Worm (Caenorhabditis elegans): ENCODE measurements around the gene K02A2.1.

DNA sequence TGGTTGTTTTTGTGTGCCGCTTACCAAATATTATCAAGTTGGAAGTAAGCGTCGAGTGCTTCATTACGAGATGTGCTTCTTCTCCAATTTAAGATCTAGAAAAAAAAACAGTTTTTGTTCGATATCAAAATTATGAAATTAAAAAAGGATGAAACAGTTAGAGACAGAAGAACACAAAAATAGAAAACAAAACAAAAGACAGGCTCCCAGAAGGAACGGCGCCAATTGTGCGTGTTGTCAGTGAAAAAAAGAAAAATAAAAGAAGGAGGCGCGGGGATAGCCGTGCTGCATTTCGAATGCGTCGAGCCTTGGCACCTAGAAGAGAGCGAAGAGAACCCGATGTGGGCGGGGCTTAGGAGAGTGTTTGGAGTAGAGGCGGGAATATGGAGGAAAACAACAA is 30.5 kb downstream of the K02A2.1 start, which contains the start of gene sro-1:
- TF ChIP-seq fos-1 (tag; optimal IDR thresholded peaks at IDR 0.05) (no peak), ztf-11 (tag; optimal IDR thresholded peaks at IDR 0.05) (no peak), daf-12 (tag; optimal IDR thresholded peaks at IDR 0.05) (no peak), ceh-82 (tag; optimal IDR thresholded peaks at IDR 0.05) (no peak), nhr-25 (tag; optimal IDR thresholded peaks at IDR 0.05; ENCODE audit: borderline replicate concordance, insufficient read depth) (no peak), pha-4 (GFP tag; IDR thresholded peaks at IDR 0.05) (no peak), pha-4 (tag; optimal IDR thresholded peaks at IDR 0.05) (no peak), ZK546.5 (tag; optimal IDR thresholded peaks at IDR 0.05) (no peak), jun-1 (tag; optimal IDR thresholded peaks at IDR 0.05) (no peak), lim-7 (GFP tag; IDR thresholded peaks at IDR 0.05) (no peak), egl-27 (tag; optimal IDR thresholded peaks at IDR 0.05) (no peak), nhr-111 (GFP tag; optimal IDR thresholded peaks at IDR 0.05) (no peak), skn-1 (tag; optimal IDR thresholded peaks at IDR 0.05) (no peak)

Data from whole organism, L4 larva.